Worm (Caenorhabditis elegans): ENCODE data around the gene vha-5.

ce11 chrIV:8345518-8345917, 41.8 kb downstream of the vha-5 start, which contains the start of gene F17E9.5:
- TF ChIP-seq nhr-11 (tag; optimal IDR thresholded peaks at IDR 0.05) (no peak), C08G9.2 (tag; optimal IDR thresholded peaks at IDR 0.05) (no peak), elt-2 (tag; optimal IDR thresholded peaks at IDR 0.05) (no peak), tbx-2 (tag; optimal IDR thresholded peaks at IDR 0.05) (no peak), ceh-18 (tag; optimal IDR thresholded peaks at IDR 0.05) (no peak), hlh-15 (tag; optimal IDR thresholded peaks at IDR 0.05) (no peak)
